Worm (Caenorhabditis elegans) whole organism, young adult: ENCODE results near the gene gnrr-2.

Experiments
- snpc-4 ChIP-seq, 5 experiments: fragments of 150-350 bp in 1 of 5; sonication (generic microtip) in 4 of 5; optimal IDR thresholded peaks; 2 replicates each; lab custom pipeline; 2014 to 2018; ENCODE audit warnings: missing genetic modification characterization in 5 of 5, missing biosample characterization in 3 of 5, antibody characterized with exemption in 2 of 5, mild to moderate bottlenecking in 2 of 5, missing compliant biosample characterization in 2 of 5, missing genotype in 2 of 5, moderate library complexity in 2 of 5, missing genetic modification reagents in 1 of 5
- somi-1 ChIP-seq: fragments of 200-800 bp; sonication (Bioruptor generic); optimal IDR thresholded peaks from 2 replicates; lab custom pipeline; 2018; ENCODE audit warnings: mild to moderate bottlenecking, missing genetic modification characterization, missing compliant biosample characterization
- ztf-22 ChIP-seq: fragments of 200-800 bp; sonication (Bioruptor generic); optimal IDR thresholded peaks from 2 replicates; lab custom pipeline; 2018; ENCODE audit warnings: mild to moderate bottlenecking, missing genetic modification characterization, moderate library complexity, missing compliant biosample characterization

- TF ChIP-seq ztf-22 (no peak), somi-1 (GFP tag; lab: Kevin White, UChicago) (no peak), snpc-4 (GFP tag; optimal IDR thresholded peaks at IDR 0.05; lab: Kevin White, UChicago) (no peak), snpc-4 (tag; optimal IDR thresholded peaks at IDR 0.05; lab: Kevin White, UChicago) (no peak)
Observed at ce11 chrV:14460615-14461102, 51.8 kb downstream of the gnrr-2 start, which contains the start of gene F08H9.2.
